Fruit fly (Drosophila melanogaster) whole organism, embryonic: ENCODE data around the gene Rbp4.

ENCODE experiments used
- CG4707 ChIP-seq: fragments of 200-800 bp; sonication (Bioruptor generic); optimal IDR thresholded peaks from 2 replicates; lab custom pipeline; 2018; ENCODE audit warnings: missing biosample characterization, mild to moderate bottlenecking, missing genetic modification characterization, moderate library complexity
- Hr3 ChIP-seq: fragments of 200-800 bp; sonication (Bioruptor generic); optimal IDR thresholded peaks from 3 replicates; lab custom pipeline; 2016; ENCODE audit warnings: missing biosample characterization, missing genetic modification characterization
- ci ChIP-seq: fragments of 200-800 bp; sonication (Bioruptor generic); IDR thresholded peaks from 3 replicates; pipeline ENCODE4 v1.3.6; 2022; ENCODE audit warnings: missing biosample characterization, missing genetic modification characterization
- gsb-n ChIP-seq: fragments of 200-800 bp; sonication (Bioruptor generic); optimal IDR thresholded peaks from 3 replicates; lab custom pipeline; 2018; ENCODE audit warnings: missing biosample characterization, mild to moderate bottlenecking, missing genetic modification characterization
- salm ChIP-seq: fragments of 200-800 bp; sonication (Bioruptor generic); optimal IDR thresholded peaks from 2 replicates; lab custom pipeline; 2018; ENCODE audit warnings: missing biosample characterization, mild to moderate bottlenecking, missing genetic modification characterization

DNA sequence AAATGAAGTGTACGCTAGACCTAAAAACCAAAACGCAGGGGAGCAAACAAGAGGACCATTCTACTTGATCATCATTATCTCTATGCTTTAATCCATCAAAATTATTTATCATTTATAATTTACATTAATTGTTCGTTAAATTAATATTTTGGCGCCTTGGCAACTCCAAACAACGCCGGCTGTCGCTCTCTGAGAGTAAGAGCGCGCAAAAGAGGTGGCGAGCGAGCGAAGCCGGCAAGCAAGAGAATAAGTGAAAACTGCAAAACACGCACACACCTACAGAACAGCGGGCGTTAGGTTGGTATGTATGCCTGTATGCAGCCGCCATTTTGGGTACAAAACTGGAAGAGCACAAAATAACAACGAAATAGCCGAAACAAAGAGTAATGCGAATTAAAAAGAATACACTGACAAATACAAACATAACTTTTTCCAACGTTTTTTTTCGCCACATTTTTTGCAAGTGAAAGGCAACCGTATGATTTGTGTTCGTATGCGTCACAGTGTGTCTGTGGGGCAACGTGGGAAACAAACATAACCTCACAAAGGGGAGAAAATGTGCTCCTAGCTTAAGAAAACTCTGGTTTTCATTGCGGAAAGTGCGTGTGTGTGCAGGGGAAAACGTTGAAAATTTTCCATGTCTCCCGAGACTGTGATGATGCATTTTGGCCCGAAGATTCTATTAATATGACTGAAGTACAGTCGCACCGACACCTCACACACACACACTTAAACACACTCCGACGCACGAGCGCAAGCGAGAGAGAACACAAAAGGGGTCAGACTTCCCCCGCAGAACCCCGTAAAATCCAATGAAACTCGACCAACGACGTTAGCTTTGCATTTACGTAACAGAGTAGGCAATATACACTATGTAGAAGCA lies 11.2 kb downstream of the Rbp4 start:
- peak; percentile 70; the same call in 2 of the 3 replicates for TF ChIP-seq ci (GFP tag; lab: Robert Waterston, UW)
- TF ChIP-seq gsb-n (tag; lab: Kevin White, UChicago) = no peak
- TF ChIP-seq Hr3 (GFP tag; lab: Kevin White, UChicago) = no peak
- TF ChIP-seq salm (tag; lab: Kevin White, UChicago) = no peak
- TF ChIP-seq CG4707 (GFP tag; lab: Kevin White, UChicago) = no peak
